Worm (Caenorhabditis elegans) whole organism, L4 larva: ENCODE data around the gene C01G10.10.

Experiments used
- D1046.2 ChIP-seq: fragments of 200-800 bp; sonication (Bioruptor generic); IDR thresholded peaks from 2 replicates; pipeline ENCODE4 v1.3.6; 2022; ENCODE audit warnings: missing genetic modification characterization, missing compliant biosample characterization
- F26F4.8 ChIP-seq: fragments of 200-800 bp; sonication (Bioruptor generic); conservative IDR thresholded peaks from 2 replicates; pipeline ENCODE4 v1.3.6; 2022; ENCODE audit warnings: missing genetic modification characterization, missing compliant biosample characterization
- F44E2.7 ChIP-seq: fragments of 200-800 bp; sonication (Bioruptor generic); IDR thresholded peaks from 2 replicates; pipeline ENCODE4 v2.1.2; 2022; ENCODE audit warnings: missing genetic modification characterization, missing compliant biosample characterization
- R02D3.7 ChIP-seq: fragments of 150-350 bp; sonication (generic microtip); optimal IDR thresholded peaks from 3 replicates; lab custom pipeline; 2014; ENCODE audit warnings: missing biosample characterization, missing genetic modification characterization
- Y105C5A.15 ChIP-seq: fragments of 200-800 bp; sonication (Bioruptor generic); IDR thresholded peaks from 2 replicates; pipeline ENCODE4 v1.3.6; 2022; ENCODE audit warnings: missing genetic modification characterization, missing compliant biosample characterization
- Y75B8A.6 ChIP-seq: fragments of 200-800 bp; sonication (Bioruptor generic); IDR thresholded peaks from 2 replicates; pipeline ENCODE4 v1.3.6; 2022; ENCODE audit warnings: missing genetic modification reagents, missing genetic modification characterization, missing compliant biosample characterization
- ZK546.5 ChIP-seq, 2 experiments: sonication (generic microtip); optimal IDR thresholded peaks; 2 replicates each; lab custom pipeline; 2017; ENCODE audit warnings: missing biosample characterization in 2 of 2, missing genetic modification characterization in 2 of 2
- aha-1 ChIP-seq: fragments of 150-350 bp; peaks from one replicate; lab custom pipeline; 2014; ENCODE audit warnings: missing biosample characterization, missing genetic modification characterization
- aly-2 ChIP-seq: sonication (generic microtip); optimal IDR thresholded peaks from 2 replicates; lab custom pipeline; 2018; ENCODE audit warnings: missing biosample characterization, missing genetic modification characterization
- arid-1 ChIP-seq: fragments of 200-800 bp; sonication (Bioruptor generic); conservative IDR thresholded peaks from 2 replicates; pipeline ENCODE4 v1.3.6; 2022; ENCODE audit warnings: missing genetic modification reagents, missing genetic modification characterization, missing compliant biosample characterization
- ceh-32 ChIP-seq: sonication (generic microtip); optimal IDR thresholded peaks from 2 replicates; lab custom pipeline; 2016; ENCODE audit warnings: mild to moderate bottlenecking, missing genetic modification characterization, missing compliant biosample characterization; ENCODE audit not compliant: poor library complexity
- ceh-44 ChIP-seq: fragments of 200-800 bp; sonication (Bioruptor generic); IDR thresholded peaks from 2 replicates; pipeline ENCODE4 v1.3.6; 2022; ENCODE audit warnings: missing genetic modification reagents, missing genetic modification characterization, missing compliant biosample characterization
- ceh-62 ChIP-seq: sonication (generic microtip); optimal IDR thresholded peaks from 2 replicates; lab custom pipeline; 2017; ENCODE audit warnings: missing biosample characterization, missing genetic modification characterization
- ceh-82 ChIP-seq: sonication (generic microtip); optimal IDR thresholded peaks from 2 replicates; lab custom pipeline; 2017; ENCODE audit warnings: missing biosample characterization, missing genetic modification characterization
- ces-1 ChIP-seq: fragments of 150-350 bp; sonication (generic microtip); optimal IDR thresholded peaks from 4 replicates; lab custom pipeline; 2014; ENCODE audit warnings: missing biosample characterization, missing genetic modification reagents, missing genetic modification characterization
- ctbp-1 ChIP-seq: fragments of 200-800 bp; sonication (Bioruptor generic); IDR thresholded peaks from 2 replicates; pipeline ENCODE4 v1.3.6; 2022; ENCODE audit warnings: missing genetic modification reagents, missing genetic modification characterization, missing compliant biosample characterization
- daf-12 ChIP-seq: fragments of 150-350 bp; optimal IDR thresholded peaks from 2 replicates; lab custom pipeline; 2014; ENCODE audit warnings: missing biosample characterization, missing genetic modification reagents, missing genetic modification characterization
- daf-19 ChIP-seq: fragments of 200-800 bp; sonication (Bioruptor generic); conservative IDR thresholded peaks from 2 replicates; pipeline ENCODE4 v1.3.6; 2022; ENCODE audit warnings: missing genetic modification characterization, missing compliant biosample characterization
- dmd-6 ChIP-seq: fragments of 200-800 bp; sonication (Bioruptor generic); IDR thresholded peaks from 2 replicates; pipeline ENCODE4 v1.3.6; 2022; ENCODE audit warnings: missing genetic modification reagents, missing genetic modification characterization, missing compliant biosample characterization
- dmd-8 ChIP-seq: fragments of 200-800 bp; sonication (Bioruptor generic); IDR thresholded peaks from 2 replicates; pipeline ENCODE4 v1.3.6; 2022; ENCODE audit warnings: missing genetic modification characterization, missing compliant biosample characterization
- dpl-1 ChIP-seq: fragments of 150-350 bp; optimal IDR thresholded peaks from 2 replicates; lab custom pipeline; 2014; ENCODE audit warnings: missing biosample characterization, missing genetic modification reagents, missing genetic modification characterization
- dve-1 ChIP-seq: sonication (generic microtip); optimal IDR thresholded peaks from 2 replicates; lab custom pipeline; 2017; ENCODE audit warnings: antibody characterized with exemption, mild to moderate bottlenecking, missing genetic modification characterization, missing compliant biosample characterization; ENCODE audit not compliant: insufficient read depth
- fkh-10 ChIP-seq: fragments of 150-350 bp; optimal IDR thresholded peaks from 2 replicates; lab custom pipeline; 2014; ENCODE audit warnings: missing biosample characterization, missing genetic modification reagents, missing genetic modification characterization
- gei-8 ChIP-seq: fragments of 200-800 bp; sonication (Bioruptor generic); optimal IDR thresholded peaks from 2 replicates; lab custom pipeline; 2018; ENCODE audit warnings: mild to moderate bottlenecking, missing genetic modification characterization, missing compliant biosample characterization
- hif-1 ChIP-seq, 2 experiments: sonication (generic microtip); optimal IDR thresholded peaks; 2 replicates each; lab custom pipeline; 2016 to 2017; ENCODE audit warnings: missing compliant biosample characterization in 2 of 2, missing genetic modification characterization in 2 of 2, missing genetic modification reagents in 2 of 2, missing genotype in 2 of 2, mild to moderate bottlenecking in 1 of 2
- jun-1 ChIP-seq: fragments of 150-350 bp; optimal IDR thresholded peaks from 2 replicates; lab custom pipeline; 2014; ENCODE audit warnings: missing biosample characterization, missing genetic modification reagents, missing genetic modification characterization
- lin-1 ChIP-seq: fragments of 200-800 bp; sonication (Bioruptor generic); IDR thresholded peaks from 2 replicates; pipeline ENCODE4 v1.3.6; 2022; ENCODE audit warnings: missing genetic modification reagents, missing genetic modification characterization, missing compliant biosample characterization
- lin-29 ChIP-seq: fragments of 200-800 bp; sonication (Bioruptor generic); IDR thresholded peaks from 2 replicates; pipeline ENCODE4 v1.3.6; 2022; ENCODE audit warnings: missing genetic modification reagents, missing genetic modification characterization, missing compliant biosample characterization
- lir-3 ChIP-seq: sonication (generic microtip); optimal IDR thresholded peaks from 2 replicates; lab custom pipeline; 2016; ENCODE audit warnings: mild to moderate bottlenecking, missing genetic modification characterization, missing compliant biosample characterization
- lsy-2 ChIP-seq, 2 experiments: fragments of 150-350 bp in 1 of 2; sonication (generic microtip) in 1 of 2; optimal IDR thresholded peaks; 2 replicates each; lab custom pipeline; 2014 to 2017; ENCODE audit warnings: missing biosample characterization in 2 of 2, missing genetic modification characterization in 2 of 2
- madf-5 ChIP-seq, 2 experiments: fragments of 200-800 bp; sonication (Bioruptor generic); IDR thresholded peaks; 2 replicates each; pipeline ENCODE4 v1.3.6; 2022; ENCODE audit warnings: missing compliant biosample characterization in 2 of 2, missing genetic modification characterization in 2 of 2
- mep-1 ChIP-seq: fragments of 150-350 bp; sonication (generic microtip); optimal IDR thresholded peaks from 3 replicates; lab custom pipeline; 2014; ENCODE audit warnings: missing biosample characterization, missing genetic modification characterization
- mes-2 ChIP-seq: sonication (generic microtip); optimal IDR thresholded peaks from 2 replicates; lab custom pipeline; 2016; ENCODE audit warnings: missing genotype, mild to moderate bottlenecking, missing genetic modification characterization, missing compliant biosample characterization; ENCODE audit not compliant: poor library complexity, severe bottlenecking
- nhr-10 ChIP-seq: fragments of 150-350 bp; optimal IDR thresholded peaks from 2 replicates; lab custom pipeline; 2014; ENCODE audit warnings: missing biosample characterization, missing genetic modification characterization
- nhr-102 ChIP-seq: sonication (generic microtip); optimal IDR thresholded peaks from 2 replicates; lab custom pipeline; 2016; ENCODE audit warnings: mild to moderate bottlenecking, missing genetic modification characterization, moderate library complexity, missing compliant biosample characterization
- nhr-11 ChIP-seq: fragments of 150-350 bp; optimal IDR thresholded peaks from 2 replicates; lab custom pipeline; 2014; ENCODE audit warnings: missing biosample characterization, missing genetic modification characterization
- nhr-25 ChIP-seq: sonication (generic microtip); optimal IDR thresholded peaks from 2 replicates; lab custom pipeline; 2017; ENCODE audit warnings: missing genetic modification characterization, mild to moderate bottlenecking, missing compliant biosample characterization, antibody characterized with exemption, moderate library complexity, borderline replicate concordance; ENCODE audit not compliant: insufficient read depth
- nhr-42 ChIP-seq: fragments of 200-800 bp; sonication (Bioruptor generic); IDR thresholded peaks from 2 replicates; pipeline ENCODE4 v1.3.6; 2022; ENCODE audit warnings: missing genetic modification characterization, missing compliant biosample characterization
- nhr-77 ChIP-seq: fragments of 150-350 bp; optimal IDR thresholded peaks from 2 replicates; lab custom pipeline; 2014; ENCODE audit warnings: missing biosample characterization, missing genetic modification characterization
- pha-4 ChIP-seq, 2 experiments: fragments of 150-350 bp in 1 of 2; fragments of 200-800 bp in 1 of 2; sonication (Bioruptor generic) in 1 of 2; IDR thresholded peaks in 1 of 2; optimal IDR thresholded peaks in 1 of 2; 2 replicates each; pipeline versions ENCODE4 v1.3.6 to Lab custom; 2014 to 2022; ENCODE audit warnings: missing genetic modification characterization in 2 of 2, missing genetic modification reagents in 2 of 2, missing biosample characterization in 1 of 2, missing compliant biosample characterization in 1 of 2
- pqm-1 ChIP-seq: sonication (generic microtip); optimal IDR thresholded peaks from 2 replicates; lab custom pipeline; 2017; ENCODE audit warnings: missing biosample characterization, missing genetic modification characterization
- saeg-2 ChIP-seq: fragments of 200-800 bp; sonication (Bioruptor generic); IDR thresholded peaks from 2 replicates; pipeline ENCODE4 v1.3.6; 2022; ENCODE audit warnings: missing genetic modification reagents, missing genetic modification characterization, missing compliant biosample characterization
- skn-1 ChIP-seq: fragments of 150-350 bp; optimal IDR thresholded peaks from 2 replicates; lab custom pipeline; 2014; ENCODE audit warnings: missing biosample characterization, missing genetic modification characterization
- snpc-4 ChIP-seq: fragments of 150-350 bp; optimal IDR thresholded peaks from 2 replicates; lab custom pipeline; 2014; ENCODE audit warnings: missing biosample characterization, missing genetic modification characterization
- spr-1 ChIP-seq: sonication (generic microtip); optimal IDR thresholded peaks from 2 replicates; lab custom pipeline; 2016; ENCODE audit warnings: mild to moderate bottlenecking, missing genetic modification characterization, missing compliant biosample characterization
- tag-97 ChIP-seq: fragments of 200-800 bp; sonication (Bioruptor generic); IDR thresholded peaks from 2 replicates; pipeline ENCODE4 v1.3.6; 2022; ENCODE audit warnings: missing genetic modification characterization, missing compliant biosample characterization
- unc-130 ChIP-seq: sonication (generic microtip); optimal IDR thresholded peaks from 2 replicates; lab custom pipeline; 2016; ENCODE audit warnings: missing genetic modification reagents, missing genetic modification characterization, missing compliant biosample characterization
- unc-62 ChIP-seq, 3 experiments: fragments of 150-350 bp in 1 of 3; sonication (generic microtip); optimal IDR thresholded peaks in 2 of 3; peaks in 1 of 3; 1 replicate in 1 of 3; 2 replicates in 2 of 3; lab custom pipeline; 2014 to 2017; ENCODE audit warnings: missing biosample characterization in 3 of 3, missing genetic modification characterization in 3 of 3, missing genetic modification reagents in 3 of 3, missing genotype in 1 of 3
- zag-1 ChIP-seq: fragments of 150-350 bp; optimal IDR thresholded peaks from 2 replicates; lab custom pipeline; 2014; ENCODE audit warnings: missing biosample characterization, missing genetic modification characterization
- zfp-3 ChIP-seq: fragments of 200-800 bp; sonication (Bioruptor generic); conservative IDR thresholded peaks from 2 replicates; pipeline ENCODE4 v1.3.6; 2022; ENCODE audit warnings: missing genetic modification reagents, missing genetic modification characterization, missing compliant biosample characterization
- zip-2 ChIP-seq: fragments of 150-350 bp; optimal IDR thresholded peaks from 2 replicates; lab custom pipeline; 2014; ENCODE audit warnings: missing biosample characterization, missing genetic modification characterization

The C01G10.10 gene

DNA sequence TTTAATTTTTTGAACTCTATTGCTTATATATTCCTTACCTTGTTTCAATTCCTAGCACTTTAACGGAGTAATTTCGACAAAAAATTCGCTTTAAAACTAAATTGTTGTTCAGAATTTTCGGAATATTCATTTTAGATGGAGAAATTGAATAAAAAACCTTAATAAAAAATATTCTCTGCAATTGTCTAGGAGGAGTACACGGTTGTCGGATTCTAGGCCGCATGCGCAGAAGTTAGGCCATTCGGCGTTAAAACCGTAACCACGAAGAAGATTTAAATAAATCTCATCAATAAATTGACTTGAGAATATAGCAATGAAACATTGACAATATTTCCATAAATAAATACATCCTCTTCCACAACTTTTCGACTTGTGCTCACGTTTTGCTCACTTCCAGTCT, at the start of gene C01G10.10, which contains the start of gene C01G10.9 (continued):
- TF ChIP-seq nhr-102 (tag; lab: Kevin White, UChicago) (peak; percentile 8), jun-1 (tag; lab: Kevin White, UChicago) (no peak), gei-8 (no peak), zag-1 (no peak), dve-1 (tag; lab: Kevin White, UChicago) (peak; percentile 39), R02D3.7 (no peak), madf-5 (GFP tag; IDR thresholded peaks at IDR 0.05; lab: Robert Waterston, UW) (no peak), dpl-1 (GFP tag; lab: Kevin White, UChicago) (peak; percentile 63), lin-1 (GFP tag; lab: Robert Waterston, UW) (no peak), ZK546.5 (tag; optimal IDR thresholded peaks at IDR 0.05; lab: Kevin White, UChicago) (no peak), nhr-77 (tag; lab: Kevin White, UChicago) (no peak), nhr-42 (no peak), unc-130 (GFP tag; lab: Kevin White, UChicago) (peak; percentile 89), saeg-2 (GFP tag; lab: Robert Waterston, UW) (no peak), lsy-2 (tag; optimal IDR thresholded peaks at IDR 0.05; lab: Kevin White, UChicago) (peak in 1 of 2 experiments; percentile 80), ces-1 (GFP tag; lab: Kevin White, UChicago) (no peak), fkh-10 (GFP tag; lab: Kevin White, UChicago) (no peak), nhr-10 (tag; lab: Kevin White, UChicago) (no peak), ctbp-1 (GFP tag; lab: Robert Waterston, UW) (no peak), arid-1 (no peak), Y75B8A.6 (GFP tag; lab: Robert Waterston, UW) (no peak), dmd-8 (no peak), D1046.2 (no peak), zip-2 (tag; lab: Kevin White, UChicago) (no peak), mep-1 (peak; percentile 48), skn-1 (tag; lab: Kevin White, UChicago) (no peak), dmd-6 (GFP tag; lab: Robert Waterston, UW) (peak; percentile 64), ceh-62 (no peak), nhr-25 (tag; lab: Kevin White, UChicago) (no peak), unc-62 (GFP tag; optimal IDR thresholded peaks at IDR 0.05 in 1 of 2; lab: Kevin White, UChicago) (no peak), unc-62 (tag; optimal IDR thresholded peaks at IDR 0.05; lab: Kevin White, UChicago) (no peak), nhr-11 (no peak), lir-3 (tag; lab: Kevin White, UChicago) (no peak), snpc-4 (tag; lab: Kevin White, UChicago) (no peak), pqm-1 (tag; lab: Kevin White, UChicago) (no peak), ceh-82 (tag; lab: Kevin White, UChicago) (no peak), F44E2.7 (GFP tag; lab: Robert Waterston, UW) (no peak), F26F4.8 (GFP tag; lab: Robert Waterston, UW) (no peak), zfp-3 (GFP tag; lab: Robert Waterston, UW) (no peak), daf-19 (GFP tag; lab: Robert Waterston, UW) (no peak), tag-97 (GFP tag; lab: Robert Waterston, UW) (no peak), ceh-32 (tag; lab: Kevin White, UChicago) (no peak), lin-29 (GFP tag; lab: Robert Waterston, UW) (no peak), aly-2 (tag; lab: Kevin White, UChicago) (no peak), spr-1 (tag; lab: Kevin White, UChicago) (peak; percentile 31), ceh-44 (GFP tag; lab: Robert Waterston, UW) (no peak), Y105C5A.15 (GFP tag; lab: Robert Waterston, UW) (no peak), pha-4 (GFP tag; IDR thresholded peaks at IDR 0.05; lab: Robert Waterston, UW) (no peak), pha-4 (tag; optimal IDR thresholded peaks at IDR 0.05; lab: Kevin White, UChicago) (no peak), hif-1 (tag; optimal IDR thresholded peaks at IDR 0.05; lab: Kevin White, UChicago) (peak in 1 of 2 experiments; percentile 80), daf-12 (tag; lab: Kevin White, UChicago) (no peak), mes-2 (tag; lab: Kevin White, UChicago) (peak; percentile 98), aha-1 (peak; percentile 31)
